Worm (Caenorhabditis elegans): Measurements from ENCODE around the gene igdb-3.

ce11 chrX:6364196-6364595 lies 21.1 kb upstream of the igdb-3 start, which contains the start of gene C03B1.4:
- no peak for TF ChIP-seq zag-1 (tag; optimal IDR thresholded peaks at IDR 0.05)
- no peak for TF ChIP-seq pha-4 (tag; optimal IDR thresholded peaks at IDR 0.05)
- TF ChIP-seq nhr-77 (tag; optimal IDR thresholded peaks at IDR 0.05) = no peak
- TF ChIP-seq ceh-82 (tag; optimal IDR thresholded peaks at IDR 0.05) = no peak
- TF ChIP-seq nhr-28 (tag; optimal IDR thresholded peaks at IDR 0.05) = no peak
- no peak for TF ChIP-seq mdl-1 (tag; optimal IDR thresholded peaks at IDR 0.05)
- TF ChIP-seq nhr-237 (tag; optimal IDR thresholded peaks at IDR 0.05) = no peak
- TF ChIP-seq fkh-2 (tag; optimal IDR thresholded peaks at IDR 0.05) = no peak
- TF ChIP-seq pqm-1 (tag; optimal IDR thresholded peaks at IDR 0.05) = no peak
- no peak for TF ChIP-seq fos-1 (tag; optimal IDR thresholded peaks at IDR 0.05)
- no peak for TF ChIP-seq ama-1 (optimal IDR thresholded peaks at IDR 0.05)
- no peak for TF ChIP-seq R02D3.7 (tag; optimal IDR thresholded peaks at IDR 0.05)
- TF ChIP-seq nhr-12 (tag; optimal IDR thresholded peaks at IDR 0.05) = no peak
- TF ChIP-seq ztf-11 (tag; optimal IDR thresholded peaks at IDR 0.05) = no peak

Data from whole organism, L3 larva.